Fruit fly (Drosophila melanogaster) whole organism, prepupa: ENCODE data around the gene ATPsyngamma.

Experiments used
- CG11762 ChIP-seq: fragments of 200-800 bp; sonication (Bioruptor generic); optimal IDR thresholded peaks from 3 replicates; lab custom pipeline; 2016; ENCODE audit warnings: missing biosample characterization, missing genetic modification characterization; ENCODE audit not compliant: insufficient read depth
- CG6854 ChIP-seq: fragments of 200-800 bp; sonication (Bioruptor generic); optimal IDR thresholded peaks from 2 replicates; lab custom pipeline; 2017; ENCODE audit warnings: missing biosample characterization, mild to moderate bottlenecking, missing genetic modification characterization
- Ets96B ChIP-seq: fragments of 200-800 bp; optimal IDR thresholded peaks from 2 replicates; lab custom pipeline; 2019; ENCODE audit warnings: missing biosample characterization, mild to moderate bottlenecking, missing genetic modification characterization, moderate library complexity
- vri ChIP-seq: fragments of 200-800 bp; sonication (Bioruptor generic); optimal IDR thresholded peaks from 3 replicates; lab custom pipeline; 2016; ENCODE audit warnings: missing biosample characterization, mild to moderate bottlenecking, missing genetic modification characterization

DNA sequence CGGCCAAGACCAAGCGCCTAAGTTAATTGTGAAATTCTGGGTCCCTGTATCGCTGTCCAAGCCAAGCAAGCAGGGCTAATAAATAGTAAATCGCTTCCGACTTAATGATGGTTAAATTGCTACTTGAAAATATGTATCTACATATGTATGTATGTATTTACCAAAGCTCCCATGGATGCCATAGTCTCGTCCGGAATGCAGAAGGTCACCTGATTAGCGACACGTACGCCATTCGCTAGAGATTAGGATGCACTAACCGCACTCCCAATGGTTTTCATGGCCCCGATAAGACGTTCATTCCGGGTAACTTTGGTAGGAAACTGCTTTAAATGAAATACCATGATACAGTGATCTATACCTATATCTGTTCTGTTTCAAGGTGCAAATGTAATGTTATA lies 9.8 kb upstream of the ATPsyngamma start:
- TF ChIP-seq vri (GFP tag; lab: Kevin White, UChicago) = no peak
- TF ChIP-seq CG11762 (GFP tag; lab: Kevin White, UChicago) = no peak
- no peak for TF ChIP-seq Ets96B (tag; lab: Kevin White, UChicago)
- no peak for TF ChIP-seq CG6854
